Worm (Caenorhabditis elegans): ENCODE data around the gene Y116F11B.9.

DNA sequence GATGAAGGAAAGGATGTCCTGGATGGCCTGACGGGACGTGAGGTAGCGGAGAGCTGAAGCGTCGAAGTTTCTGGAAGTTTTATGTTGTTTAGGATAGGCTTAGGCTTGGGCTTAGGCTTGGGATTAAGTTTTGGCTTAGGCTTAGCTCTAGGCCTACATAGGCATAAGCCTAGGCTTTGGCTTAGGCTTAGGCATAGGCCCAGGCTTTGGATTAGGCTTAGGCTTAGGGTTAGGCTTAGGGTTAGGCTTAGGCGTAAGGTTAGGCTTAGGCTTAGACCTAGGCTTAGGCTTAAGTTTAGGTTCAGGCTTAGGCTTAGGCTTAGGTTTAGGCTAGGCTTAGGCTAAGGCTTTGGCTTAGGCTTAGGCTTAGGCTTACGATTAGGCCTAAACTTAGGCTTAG lies 38.6 kb downstream of the Y116F11B.9 start:
- TF ChIP-seq nhr-76 (tag; optimal IDR thresholded peaks at IDR 0.05) (no peak), flh-1 (GFP tag; optimal IDR thresholded peaks at IDR 0.05) (no peak), nhr-12 (tag; optimal IDR thresholded peaks at IDR 0.05) (no peak), nhr-237 (tag; optimal IDR thresholded peaks at IDR 0.05) (no peak), lsy-2 (tag; optimal IDR thresholded peaks at IDR 0.05) (no peak)
